Worm (Caenorhabditis elegans) whole organism, young adult: Measurements from ENCODE around the gene F01G10.5.
A peak's percentile ranks its signal among the peaks of the same experiment; 100 is the strongest.

Experiments
- B0261.1 ChIP-seq: sonication (generic microtip); optimal IDR thresholded peaks from 2 replicates; lab custom pipeline; 2016; ENCODE audit warnings: mild to moderate bottlenecking, missing genetic modification characterization, moderate library complexity, missing compliant biosample characterization
- F49E8.2 ChIP-seq: sonication (generic microtip); optimal IDR thresholded peaks from 3 replicates; lab custom pipeline; 2017; ENCODE audit warnings: missing genetic modification characterization, mild to moderate bottlenecking, missing compliant biosample characterization, antibody characterized with exemption, moderate library complexity; ENCODE audit not compliant: insufficient read depth
- F52B5.7 ChIP-seq: sonication (generic microtip); optimal IDR thresholded peaks from 2 replicates; lab custom pipeline; 2016; ENCODE audit warnings: mild to moderate bottlenecking, missing genetic modification characterization, missing compliant biosample characterization
- F57A8.1 ChIP-seq: fragments of 200-800 bp; sonication (Bioruptor generic); optimal IDR thresholded peaks from 2 replicates; lab custom pipeline; 2018; ENCODE audit warnings: mild to moderate bottlenecking, missing genetic modification characterization, moderate library complexity, missing compliant biosample characterization
- F57C9.4 ChIP-seq: sonication (generic microtip); optimal IDR thresholded peaks from 2 replicates; lab custom pipeline; 2017; ENCODE audit warnings: mild to moderate bottlenecking, missing genetic modification characterization, missing compliant biosample characterization
- T07F8.4 ChIP-seq: sonication (generic microtip); optimal IDR thresholded peaks from 2 replicates; lab custom pipeline; 2016; ENCODE audit warnings: mild to moderate bottlenecking, missing genetic modification characterization, moderate library complexity, missing compliant biosample characterization
- T26A5.8 ChIP-seq: sonication (generic microtip); optimal IDR thresholded peaks from 2 replicates; lab custom pipeline; 2016; ENCODE audit warnings: missing genetic modification characterization, missing compliant biosample characterization
- Y53G8AR.9 ChIP-seq: fragments of 200-800 bp; sonication (Bioruptor generic); conservative IDR thresholded peaks from 2 replicates; pipeline ENCODE4 v1.3.6; 2022; ENCODE audit warnings: missing genetic modification reagents, missing genetic modification characterization, missing compliant biosample characterization
- Y56A3A.18 ChIP-seq: fragments of 200-800 bp; sonication (Bioruptor generic); IDR thresholded peaks from 2 replicates; pipeline ENCODE4 v1.3.6; 2022; ENCODE audit warnings: missing genetic modification reagents, missing genetic modification characterization, missing compliant biosample characterization
- Y95B8A.8 ChIP-seq: fragments of 200-800 bp; sonication (Bioruptor generic); IDR thresholded peaks from 2 replicates; pipeline ENCODE4 v1.3.6; 2022; ENCODE audit warnings: missing genetic modification reagents, missing genetic modification characterization, missing compliant biosample characterization
- athp-1 ChIP-seq: sonication (generic microtip); optimal IDR thresholded peaks from 2 replicates; lab custom pipeline; 2017; ENCODE audit warnings: mild to moderate bottlenecking, missing genetic modification characterization, missing compliant biosample characterization
- attf-5 ChIP-seq: fragments of 200-800 bp; sonication (Bioruptor generic); optimal IDR thresholded peaks from 2 replicates; lab custom pipeline; 2018; ENCODE audit warnings: mild to moderate bottlenecking, missing genetic modification characterization, missing compliant biosample characterization
- bed-1 ChIP-seq: fragments of 200-800 bp; sonication (Bioruptor generic); IDR thresholded peaks from 2 replicates; pipeline ENCODE4 v1.3.6; 2022; ENCODE audit warnings: missing genetic modification reagents, missing genetic modification characterization, missing compliant biosample characterization
- bed-2 ChIP-seq: fragments of 200-800 bp; sonication (Bioruptor generic); IDR thresholded peaks from 2 replicates; pipeline ENCODE4 v1.3.6; 2022; ENCODE audit warnings: missing genetic modification reagents, missing genetic modification characterization, missing compliant biosample characterization
- ccch-3 ChIP-seq: fragments of 200-800 bp; sonication (Bioruptor generic); optimal IDR thresholded peaks from 2 replicates; lab custom pipeline; 2018; ENCODE audit warnings: mild to moderate bottlenecking, missing genetic modification characterization, missing compliant biosample characterization
- ceh-100 ChIP-seq: fragments of 200-800 bp; sonication (Bioruptor generic); IDR thresholded peaks from 2 replicates; pipeline ENCODE4 v1.3.6; 2022; ENCODE audit warnings: missing genetic modification reagents, missing genetic modification characterization, missing compliant biosample characterization
- ceh-27 ChIP-seq: fragments of 200-800 bp; sonication (Bioruptor generic); optimal IDR thresholded peaks from 2 replicates; lab custom pipeline; 2018; ENCODE audit warnings: mild to moderate bottlenecking, missing genetic modification characterization, moderate library complexity, missing compliant biosample characterization
- ceh-40 ChIP-seq: fragments of 200-800 bp; sonication (Bioruptor generic); IDR thresholded peaks from 2 replicates; pipeline ENCODE4 v1.3.6; 2022; ENCODE audit warnings: missing genetic modification characterization, missing compliant biosample characterization
- die-1 ChIP-seq: sonication (generic microtip); optimal IDR thresholded peaks from 2 replicates; lab custom pipeline; 2016; ENCODE audit warnings: missing genotype, mild to moderate bottlenecking, missing genetic modification characterization, missing compliant biosample characterization
- dox-1 ChIP-seq: fragments of 200-800 bp; sonication (Bioruptor generic); IDR thresholded peaks from 2 replicates; pipeline ENCODE4 v1.3.6; 2022; ENCODE audit warnings: missing genetic modification reagents, missing genetic modification characterization, missing compliant biosample characterization
- efl-1 ChIP-seq: fragments of 150-350 bp; optimal IDR thresholded peaks from 2 replicates; lab custom pipeline; 2014; ENCODE audit warnings: missing biosample characterization, missing genetic modification reagents, missing genetic modification characterization
- hlh-26 ChIP-seq: fragments of 200-800 bp; sonication (Bioruptor generic); conservative IDR thresholded peaks from 2 replicates; pipeline ENCODE4 v1.3.6; 2022; ENCODE audit warnings: missing genetic modification reagents, missing genetic modification characterization, missing compliant biosample characterization
- hrde-1 ChIP-seq: sonication (generic microtip); optimal IDR thresholded peaks from 2 replicates; lab custom pipeline; 2016; ENCODE audit warnings: missing genetic modification characterization, mild to moderate bottlenecking, missing compliant biosample characterization, moderate library complexity, missing genotype, missing genetic modification reagents, borderline replicate concordance
- let-607 ChIP-seq, 2 experiments: fragments of 200-800 bp in 1 of 2; sonication (Bioruptor generic) in 1 of 2; sonication (generic microtip) in 1 of 2; optimal IDR thresholded peaks; 2 replicates each; lab custom pipeline; 2016 to 2018; ENCODE audit warnings: mild to moderate bottlenecking in 2 of 2, missing compliant biosample characterization in 2 of 2, missing genetic modification characterization in 2 of 2, moderate library complexity in 2 of 2, missing genotype in 1 of 2
- lin-26 ChIP-seq: fragments of 200-800 bp; sonication (Bioruptor generic); IDR thresholded peaks from 2 replicates; pipeline ENCODE4 v1.3.6; 2022; ENCODE audit warnings: missing genetic modification reagents, missing genetic modification characterization, missing compliant biosample characterization
- lin-35 ChIP-seq, 3 experiments: fragments of 150-350 bp in 2 of 3; sonication (generic microtip) in 1 of 3; optimal IDR thresholded peaks; 2 replicates each; lab custom pipeline; 2014 to 2018; ENCODE audit warnings: missing biosample characterization in 3 of 3, missing genetic modification characterization in 3 of 3, missing genetic modification reagents in 3 of 3
- lsl-1 ChIP-seq: fragments of 200-800 bp; sonication (Bioruptor generic); optimal IDR thresholded peaks from 2 replicates; lab custom pipeline; 2018; ENCODE audit warnings: mild to moderate bottlenecking, missing genetic modification characterization, moderate library complexity, missing compliant biosample characterization
- lsy-27 ChIP-seq: sonication (generic microtip); optimal IDR thresholded peaks from 2 replicates; lab custom pipeline; 2017; ENCODE audit warnings: missing genetic modification characterization, mild to moderate bottlenecking, missing compliant biosample characterization, antibody characterized with exemption, missing genotype, borderline replicate concordance; ENCODE audit not compliant: insufficient read depth
- madf-10 ChIP-seq: sonication (generic microtip); optimal IDR thresholded peaks from 2 replicates; lab custom pipeline; 2016; ENCODE audit warnings: mild to moderate bottlenecking, missing genetic modification characterization, missing compliant biosample characterization
- madf-3 ChIP-seq: fragments of 200-800 bp; sonication (Bioruptor generic); IDR thresholded peaks from 2 replicates; pipeline ENCODE4 v1.3.6; 2022; ENCODE audit warnings: missing genetic modification reagents, missing genetic modification characterization, missing compliant biosample characterization
- mel-28 ChIP-seq: sonication (generic microtip); optimal IDR thresholded peaks from 2 replicates; lab custom pipeline; 2016; ENCODE audit warnings: borderline replicate concordance, mild to moderate bottlenecking, missing genetic modification characterization, missing compliant biosample characterization
- nfya-2 ChIP-seq: fragments of 200-800 bp; sonication (Bioruptor generic); IDR thresholded peaks from 2 replicates; pipeline ENCODE4 v1.3.6; 2022; ENCODE audit warnings: missing genetic modification reagents, missing genetic modification characterization, missing compliant biosample characterization
- nhr-120 ChIP-seq: fragments of 200-800 bp; sonication (Bioruptor generic); IDR thresholded peaks from 2 replicates; pipeline ENCODE4 v1.3.6; 2022; ENCODE audit warnings: missing genetic modification characterization, missing compliant biosample characterization
- pbrm-1 ChIP-seq: fragments of 200-800 bp; sonication (Bioruptor generic); IDR thresholded peaks from 2 replicates; pipeline ENCODE4 v1.3.6; 2022; ENCODE audit warnings: missing genetic modification reagents, missing genetic modification characterization, missing compliant biosample characterization
- repo-1 ChIP-seq: sonication (generic microtip); optimal IDR thresholded peaks from 2 replicates; lab custom pipeline; 2017; ENCODE audit warnings: mild to moderate bottlenecking, missing genetic modification characterization, missing compliant biosample characterization
- snpc-1.1 ChIP-seq: sonication (generic microtip); optimal IDR thresholded peaks from 2 replicates; lab custom pipeline; 2017; ENCODE audit warnings: missing genetic modification characterization, mild to moderate bottlenecking, missing compliant biosample characterization, antibody characterized with exemption, moderate library complexity, missing genotype, missing genetic modification reagents; ENCODE audit not compliant: insufficient read depth
- snpc-1.3 ChIP-seq: sonication (generic microtip); optimal IDR thresholded peaks from 2 replicates; lab custom pipeline; 2017; ENCODE audit warnings: missing genetic modification characterization, mild to moderate bottlenecking, missing compliant biosample characterization, antibody characterized with exemption, moderate library complexity, missing genotype, missing genetic modification reagents; ENCODE audit not compliant: insufficient read depth
- snpc-3.4 ChIP-seq: sonication (generic microtip); optimal IDR thresholded peaks from 2 replicates; lab custom pipeline; 2017; ENCODE audit warnings: missing genetic modification characterization, mild to moderate bottlenecking, missing compliant biosample characterization, antibody characterized with exemption, moderate library complexity, missing genotype, missing genetic modification reagents
- somi-1 ChIP-seq: fragments of 200-800 bp; sonication (Bioruptor generic); optimal IDR thresholded peaks from 2 replicates; lab custom pipeline; 2018; ENCODE audit warnings: mild to moderate bottlenecking, missing genetic modification characterization, missing compliant biosample characterization
- sptf-2 ChIP-seq: fragments of 200-800 bp; sonication (Bioruptor generic); optimal IDR thresholded peaks from 2 replicates; lab custom pipeline; 2018; ENCODE audit warnings: mild to moderate bottlenecking, missing genetic modification characterization, missing compliant biosample characterization
- tbp1 ChIP-seq: fragments of 200-800 bp; sonication (Bioruptor generic); optimal IDR thresholded peaks from 2 replicates; lab custom pipeline; 2018; ENCODE audit warnings: mild to moderate bottlenecking, missing genetic modification characterization, missing compliant biosample characterization
- tlf-1 ChIP-seq: fragments of 200-800 bp; sonication (Bioruptor generic); optimal IDR thresholded peaks from 2 replicates; lab custom pipeline; 2018; ENCODE audit warnings: mild to moderate bottlenecking, missing genetic modification characterization, missing compliant biosample characterization
- unc-62 ChIP-seq: fragments of 150-350 bp; optimal IDR thresholded peaks from 2 replicates; lab custom pipeline; 2014; ENCODE audit warnings: missing biosample characterization, missing genetic modification reagents, missing genetic modification characterization

The F01G10.5 gene

ce11 chrIV:10221187-10221586 is 9.7 kb downstream of the F01G10.5 start, which contains the start of gene tram-1:
Gene tram-1 (minus strand): TSS chrIV:10221287.
- no peak for TF ChIP-seq madf-10
- TF ChIP-seq T07F8.4, result no peak
- no peak for TF ChIP-seq ccch-3 (GFP tag; lab: Kevin White, UChicago)
- no peak for TF ChIP-seq lsl-1 (GFP tag; lab: Kevin White, UChicago)
- TF ChIP-seq sptf-2 (GFP tag; lab: Kevin White, UChicago), result no peak

- TF ChIP-seq snpc-1.1 (no peak), somi-1 (no peak), lsy-27 (no peak), snpc-3.4 (tag; lab: Kevin White, UChicago) (peak; percentile 15), ceh-40 (GFP tag; lab: Robert Waterston, UW) (no peak), snpc-1.3 (no peak), lin-35 (GFP tag; optimal IDR thresholded peaks at IDR 0.05; lab: Kevin White, UChicago) (peak in 1 of 3 experiments; percentile 12), bed-2 (GFP tag; lab: Robert Waterston, UW) (no peak), F49E8.2 (tag; lab: Kevin White, UChicago) (no peak), tbp1 (no peak), unc-62 (GFP tag; lab: Kevin White, UChicago) (no peak), B0261.1 (no peak), bed-1 (GFP tag; lab: Robert Waterston, UW) (no peak), repo-1 (tag; lab: Kevin White, UChicago) (no peak), tlf-1 (GFP tag; lab: Kevin White, UChicago) (no peak), nhr-120 (GFP tag; lab: Robert Waterston, UW) (no peak), attf-5 (GFP tag; lab: Kevin White, UChicago) (no peak)
These were observed 11.7 kb downstream of the F01G10.5 start, which contains the start of gene qns-1 for ce11 chrIV:10219208-10219607. Gene qns-1 (minus strand): TSS chrIV:10219308.

ce11 chrIV:10216704-10217296 is 14.1 kb downstream of the F01G10.5 start:
- TF ChIP-seq pbrm-1 (peak; percentile 49; the same call in 1 of the 2 replicates), lin-26 (GFP tag; lab: Robert Waterston, UW) (peak; percentile 90), nfya-2 (0 out of 2 replicates have a peak, but pooled peaks have one; percentile 40), hrde-1 (tag; lab: Kevin White, UChicago) (no peak), ceh-100 (GFP tag; lab: Robert Waterston, UW) (no peak), dox-1 (peak; percentile 34; the same call in 1 of the 2 replicates), die-1 (tag; lab: Kevin White, UChicago) (no peak), T26A5.8 (tag; lab: Kevin White, UChicago) (no peak), ceh-27 (GFP tag; lab: Kevin White, UChicago) (no peak), F57A8.1 (GFP tag; lab: Kevin White, UChicago) (no peak), efl-1 (GFP tag; lab: Kevin White, UChicago) (no peak), hlh-26 (GFP tag; lab: Robert Waterston, UW) (no peak), sptf-2 (GFP tag; lab: Kevin White, UChicago) (no peak), snpc-3.4 (tag; lab: Kevin White, UChicago) (no peak), ceh-40 (GFP tag; lab: Robert Waterston, UW) (no peak), madf-10 (no peak), snpc-1.1 (no peak), F57C9.4 (tag; lab: Kevin White, UChicago) (no peak), athp-1 (tag; lab: Kevin White, UChicago) (no peak), snpc-1.3 (no peak), madf-3 (no peak), mel-28 (tag; lab: Kevin White, UChicago) (no peak), Y56A3A.18 (GFP tag; lab: Robert Waterston, UW) (no peak), let-607 (tag; optimal IDR thresholded peaks at IDR 0.05; lab: Kevin White, UChicago) (peak in 1 of 2 experiments; percentile 36), F49E8.2 (tag; lab: Kevin White, UChicago) (no peak), Y53G8AR.9 (GFP tag; lab: Robert Waterston, UW) (no peak), F52B5.7 (no peak), Y95B8A.8 (GFP tag; lab: Robert Waterston, UW) (no peak)
